Fruit fly (Drosophila melanogaster): Measurements from ENCODE around the gene CG9917.
A peak's percentile ranks its signal among the peaks of the same experiment; 100 is the strongest.

The CG9917 gene

DNA sequence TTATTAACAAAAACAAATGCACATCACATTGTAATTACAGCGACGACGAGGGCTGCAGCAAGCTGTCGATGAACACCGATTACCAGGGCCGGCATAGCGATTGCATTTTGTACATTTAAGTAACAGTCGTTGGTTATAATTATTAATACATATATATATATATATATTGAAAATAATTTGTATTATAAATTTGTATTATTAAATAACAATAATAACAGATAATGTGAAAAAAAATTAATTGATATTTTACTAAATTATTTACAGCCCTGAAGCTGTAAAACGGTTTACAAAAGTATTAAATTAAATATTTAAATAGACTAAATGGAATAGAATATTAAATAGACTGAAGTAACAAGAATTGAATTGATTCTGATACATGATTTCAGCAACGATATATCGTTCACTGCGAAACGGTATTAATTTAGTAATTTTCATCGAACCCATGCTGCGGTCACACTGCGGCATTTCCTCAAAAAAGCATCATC lies 47.1 kb downstream of the CG9917 start, which contains the start of the genes kat80 and Prosalpha4 (continued):
- TF ChIP-seq CG34422 (GFP tag; IDR thresholded peaks at IDR 0.05) = 0 out of 3 replicates have a peak, but pooled peaks have one; percentile 52
- peak; percentile 19 for TF ChIP-seq CG17385 (GFP tag; optimal IDR thresholded peaks at IDR 0.05)
- peak; percentile 62 for TF ChIP-seq CG13894 (tag; optimal IDR thresholded peaks at IDR 0.05)
- TF ChIP-seq CG1792 (GFP tag; optimal IDR thresholded peaks at IDR 0.05) = no peak
- TF ChIP-seq MTF-1 (GFP tag; optimal IDR thresholded peaks at IDR 0.05; ENCODE audit: borderline replicate concordance) = no peak
- TF ChIP-seq Ptx1 (GFP tag; IDR thresholded peaks at IDR 0.05) = 0 out of 2 replicates have a peak, but pooled peaks have one; percentile 12
- TF ChIP-seq ac (GFP tag; optimal IDR thresholded peaks at IDR 0.05) = no peak
- no peak for TF ChIP-seq CrebB (tag; optimal IDR thresholded peaks at IDR 0.05)
- peak; percentile 7 for TF ChIP-seq CG12942 (GFP tag; optimal IDR thresholded peaks at IDR 0.05)
- no peak for TF ChIP-seq org-1 (GFP tag; optimal IDR thresholded peaks at IDR 0.05)
- no peak for TF ChIP-seq CG8944 (GFP tag; optimal IDR thresholded peaks at IDR 0.05)
- no peak for TF ChIP-seq cas (GFP tag; IDR thresholded peaks at IDR 0.05)
- no peak for TF ChIP-seq twi (tag; optimal IDR thresholded peaks at IDR 0.05)
- peak; percentile 62 for TF ChIP-seq CG3281 (GFP tag; optimal IDR thresholded peaks at IDR 0.05)
- no peak for TF ChIP-seq CG17802 (tag; optimal IDR thresholded peaks at IDR 0.05)
- peak; percentile 41; the same call in 1 of the 2 replicates for TF ChIP-seq CG42726 (GFP tag; IDR thresholded peaks at IDR 0.05; ENCODE audit: partially characterized antibody)
- TF ChIP-seq MESR4 (GFP tag; optimal IDR thresholded peaks at IDR 0.05) = no peak
- TF ChIP-seq CG15696 (tag; optimal IDR thresholded peaks at IDR 0.05) = peak; percentile 47
- peak; percentile 41 for TF ChIP-seq ind (GFP tag; optimal IDR thresholded peaks at IDR 0.05)
- peak; percentile 44 for TF ChIP-seq dmrt11E (tag; optimal IDR thresholded peaks at IDR 0.05)
- no peak for TF ChIP-seq CG11247 (GFP tag; IDR thresholded peaks at IDR 0.05)
- peak; percentile 58 for TF ChIP-seq CG13775 (GFP tag; optimal IDR thresholded peaks at IDR 0.05)
- 0 out of 3 replicates have a peak, but pooled peaks have one; percentile 31 for TF ChIP-seq hb (GFP tag; IDR thresholded peaks at IDR 0.05; ENCODE audit: partially characterized antibody)
- TF ChIP-seq Atf6 (GFP tag; IDR thresholded peaks at IDR 0.05) = no peak
- no peak for TF ChIP-seq sr (GFP tag; IDR thresholded peaks at IDR 0.05)
- TF ChIP-seq sob (GFP tag; IDR thresholded peaks at IDR 0.05) = peak; percentile 42; the same call in 1 of the 2 replicates
- TF ChIP-seq Fer3 (tag; optimal IDR thresholded peaks at IDR 0.05) = peak; percentile 18
- no peak for TF ChIP-seq slp2 (GFP tag; optimal IDR thresholded peaks at IDR 0.05)
- peak in 1 of 2 experiments; percentile 10 for TF ChIP-seq Hr51 (GFP tag; optimal IDR thresholded peaks at IDR 0.05)
- TF ChIP-seq PHDP (tag; optimal IDR thresholded peaks at IDR 0.05) = peak; percentile 32
- no peak for TF ChIP-seq slou (GFP tag; optimal IDR thresholded peaks at IDR 0.05)
- TF ChIP-seq CG17912 (GFP tag; optimal IDR thresholded peaks at IDR 0.05) = peak; percentile 60
- TF ChIP-seq Pdp1 (GFP tag; optimal IDR thresholded peaks at IDR 0.05) = peak in 1 of 2 experiments; percentile 10
- no peak for TF ChIP-seq CG6654 (GFP tag; optimal IDR thresholded peaks at IDR 0.05)
- 0 out of 2 replicates have a peak, but pooled peaks have one; percentile 11 for TF ChIP-seq CG17328 (GFP tag; IDR thresholded peaks at IDR 0.05)
- TF ChIP-seq CG4730 (GFP tag; IDR thresholded peaks at IDR 0.05) = no peak
- TF ChIP-seq bcd (GFP tag; optimal IDR thresholded peaks at IDR 0.05) = peak; percentile 30
- TF ChIP-seq cad (GFP tag; optimal IDR thresholded peaks at IDR 0.05) = no peak
- peak; percentile 40 for TF ChIP-seq CG2129 (GFP tag; IDR thresholded peaks at IDR 0.05; ENCODE audit: partially characterized antibody)
- peak; percentile 48 for TF ChIP-seq hbn (GFP tag; IDR thresholded peaks at IDR 0.05; ENCODE audit: partially characterized antibody)
- no peak for TF ChIP-seq Adf1 (GFP tag; IDR thresholded peaks at IDR 0.05)
- peak; percentile 42 for TF ChIP-seq zen (tag; optimal IDR thresholded peaks at IDR 0.05)
- no peak for TF ChIP-seq NC2β (GFP tag; optimal IDR thresholded peaks at IDR 0.05)
- no peak for TF ChIP-seq HLH3B (GFP tag; IDR thresholded peaks at IDR 0.05)
- TF ChIP-seq CG6175 (GFP tag; IDR thresholded peaks at IDR 0.05) = no peak
- TF ChIP-seq Opbp (GFP tag; IDR thresholded peaks at IDR 0.05; ENCODE audit: partially characterized antibody) = peak; percentile 37; the same call in 2 of the 3 replicates
- no peak for TF ChIP-seq Dip2 (GFP tag; IDR thresholded peaks at IDR 0.05)
- TF ChIP-seq ken (GFP tag; IDR thresholded peaks at IDR 0.05) = no peak
- no peak for TF ChIP-seq toy (GFP tag; IDR thresholded peaks at IDR 0.05)
- peak; percentile 27; the same call in 1 of the 3 replicates for TF ChIP-seq zfh1 (GFP tag; IDR thresholded peaks at IDR 0.05)
